Worm (Caenorhabditis elegans): ENCODE data around the gene C25A11.2.

DNA sequence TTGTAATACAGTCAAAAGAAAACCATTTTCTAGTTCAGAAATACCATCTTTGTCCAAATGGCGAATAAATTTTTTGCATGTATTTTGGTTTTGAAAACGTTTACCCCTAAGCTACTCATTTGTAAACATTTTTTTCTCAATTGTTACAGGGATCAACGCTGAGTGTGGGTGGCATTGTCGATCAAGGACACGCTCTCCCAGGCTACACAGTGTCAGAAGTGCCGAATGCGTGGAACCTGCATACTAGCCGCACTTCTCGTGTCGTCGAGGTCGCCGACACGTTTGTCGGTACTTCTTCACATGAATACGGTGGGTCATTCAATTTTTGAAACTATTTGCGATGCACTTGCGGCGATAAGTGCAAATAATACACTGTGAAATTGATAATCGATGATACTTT is 2.3 kb upstream of the C25A11.2 start:
- TF ChIP-seq him-1 (tag; optimal IDR thresholded peaks at IDR 0.05) (no peak), dao-5 (tag; optimal IDR thresholded peaks at IDR 0.05) (no peak), W03F9.2 (tag; optimal IDR thresholded peaks at IDR 0.05) (no peak)

All from whole organism, L4/young adult.